Worm (Caenorhabditis elegans) whole organism, young adult: Measurements from ENCODE around the gene Y7A5A.8.

Experiments
- F10E7.11 ChIP-seq: sonication (generic microtip); optimal IDR thresholded peaks from 2 replicates; lab custom pipeline; 2017; ENCODE audit warnings: mild to moderate bottlenecking, missing genetic modification characterization, moderate library complexity, missing compliant biosample characterization
- ama-1 ChIP-seq, 3 experiments: fragments of 150-350 bp in 1 of 3; sonication (generic microtip) in 2 of 3; optimal IDR thresholded peaks; 2 replicates each; lab custom pipeline; 2014 to 2018; ENCODE audit warnings: missing biosample characterization in 2 of 3, missing genetic modification characterization in 2 of 3, missing genetic modification reagents in 2 of 3
- ceh-27 ChIP-seq: fragments of 200-800 bp; sonication (Bioruptor generic); optimal IDR thresholded peaks from 2 replicates; lab custom pipeline; 2018; ENCODE audit warnings: mild to moderate bottlenecking, missing genetic modification characterization, moderate library complexity, missing compliant biosample characterization
- ceh-91 ChIP-seq: fragments of 200-800 bp; sonication (Bioruptor generic); IDR thresholded peaks from 2 replicates; pipeline ENCODE4 v1.3.6; 2022; ENCODE audit warnings: missing genetic modification reagents, missing genetic modification characterization, missing compliant biosample characterization
- efl-1 ChIP-seq: fragments of 150-350 bp; optimal IDR thresholded peaks from 2 replicates; lab custom pipeline; 2014; ENCODE audit warnings: missing biosample characterization, missing genetic modification reagents, missing genetic modification characterization
- ets-4 ChIP-seq: fragments of 200-800 bp; sonication (Bioruptor generic); optimal IDR thresholded peaks from 2 replicates; lab custom pipeline; 2018; ENCODE audit warnings: mild to moderate bottlenecking, missing genetic modification characterization, missing compliant biosample characterization
- lag-1 ChIP-seq: fragments of 200-800 bp; sonication (Bioruptor generic); IDR thresholded peaks from 2 replicates; pipeline ENCODE4 v1.3.6; 2022; ENCODE audit warnings: missing genetic modification reagents, missing genetic modification characterization, missing compliant biosample characterization
- lsl-1 ChIP-seq: fragments of 200-800 bp; sonication (Bioruptor generic); optimal IDR thresholded peaks from 2 replicates; lab custom pipeline; 2018; ENCODE audit warnings: mild to moderate bottlenecking, missing genetic modification characterization, moderate library complexity, missing compliant biosample characterization
- nhr-179 ChIP-seq: sonication (generic microtip); optimal IDR thresholded peaks from 2 replicates; lab custom pipeline; 2016; ENCODE audit warnings: mild to moderate bottlenecking, missing genetic modification characterization, missing compliant biosample characterization
- nhr-27 ChIP-seq: fragments of 200-800 bp; sonication (Bioruptor generic); optimal IDR thresholded peaks from 2 replicates; lab custom pipeline; 2018; ENCODE audit warnings: mild to moderate bottlenecking, missing genetic modification characterization, moderate library complexity, missing compliant biosample characterization
- nhr-80 ChIP-seq: sonication (generic microtip); optimal IDR thresholded peaks from 2 replicates; lab custom pipeline; 2016; ENCODE audit warnings: missing genetic modification characterization, missing compliant biosample characterization
- nhr-90 ChIP-seq: sonication (generic microtip); optimal IDR thresholded peaks from 2 replicates; lab custom pipeline; 2016; ENCODE audit warnings: missing genotype, mild to moderate bottlenecking, missing genetic modification characterization, missing compliant biosample characterization
- snpc-4 ChIP-seq, 5 experiments: fragments of 150-350 bp in 1 of 5; sonication (generic microtip) in 4 of 5; optimal IDR thresholded peaks; 2 replicates each; lab custom pipeline; 2014 to 2018; ENCODE audit warnings: missing genetic modification characterization in 5 of 5, missing biosample characterization in 3 of 5, antibody characterized with exemption in 2 of 5, mild to moderate bottlenecking in 2 of 5, missing compliant biosample characterization in 2 of 5, missing genotype in 2 of 5, moderate library complexity in 2 of 5, missing genetic modification reagents in 1 of 5
- ztf-28 ChIP-seq: fragments of 200-800 bp; sonication (Bioruptor generic); IDR thresholded peaks from 2 replicates; pipeline ENCODE4 v1.3.6; 2022; ENCODE audit warnings: missing genetic modification reagents, missing genetic modification characterization, missing compliant biosample characterization

DNA sequence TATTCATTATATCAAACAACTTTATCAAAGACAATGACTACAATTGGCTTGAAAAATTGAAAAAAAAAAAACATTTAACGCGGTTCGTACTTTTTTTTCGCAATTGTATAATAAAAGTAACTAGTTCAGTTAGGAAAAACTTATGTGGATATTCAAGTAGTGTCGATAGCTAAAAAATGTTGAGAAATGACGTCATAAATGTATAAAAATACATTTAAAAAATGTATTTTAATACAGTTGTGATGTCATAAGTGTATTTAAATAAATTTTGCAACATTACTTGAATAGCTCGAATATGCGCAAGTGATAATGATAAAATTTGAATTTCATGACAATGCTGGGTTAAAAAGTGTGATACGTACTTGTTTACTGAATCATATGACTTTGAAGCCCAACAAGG is 9.2 kb downstream of the Y7A5A.8 start:
- TF ChIP-seq nhr-80 (tag; lab: Kevin White, UChicago) (no peak), F10E7.11 (no peak), ets-4 (GFP tag; lab: Kevin White, UChicago) (no peak), ama-1 (optimal IDR thresholded peaks at IDR 0.05; lab: Kevin White, UChicago) (no peak), ama-1 (GFP tag; optimal IDR thresholded peaks at IDR 0.05; lab: Kevin White, UChicago) (no peak), ceh-27 (GFP tag; lab: Kevin White, UChicago) (no peak), lsl-1 (GFP tag; lab: Kevin White, UChicago) (no peak), ztf-28 (no peak), nhr-179 (tag; lab: Kevin White, UChicago) (no peak), snpc-4 (GFP tag; optimal IDR thresholded peaks at IDR 0.05; lab: Kevin White, UChicago) (no peak), snpc-4 (tag; optimal IDR thresholded peaks at IDR 0.05; lab: Kevin White, UChicago) (no peak), efl-1 (GFP tag; lab: Kevin White, UChicago) (no peak), nhr-27 (tag; lab: Kevin White, UChicago) (no peak), nhr-90 (tag; lab: Kevin White, UChicago) (no peak), ceh-91 (GFP tag; lab: Robert Waterston, UW) (no peak), lag-1 (GFP tag; lab: Robert Waterston, UW) (no peak)
